Worm (Caenorhabditis elegans): Measurements from ENCODE around the gene W02F12.8.

Gene W02F12.8

DNA sequence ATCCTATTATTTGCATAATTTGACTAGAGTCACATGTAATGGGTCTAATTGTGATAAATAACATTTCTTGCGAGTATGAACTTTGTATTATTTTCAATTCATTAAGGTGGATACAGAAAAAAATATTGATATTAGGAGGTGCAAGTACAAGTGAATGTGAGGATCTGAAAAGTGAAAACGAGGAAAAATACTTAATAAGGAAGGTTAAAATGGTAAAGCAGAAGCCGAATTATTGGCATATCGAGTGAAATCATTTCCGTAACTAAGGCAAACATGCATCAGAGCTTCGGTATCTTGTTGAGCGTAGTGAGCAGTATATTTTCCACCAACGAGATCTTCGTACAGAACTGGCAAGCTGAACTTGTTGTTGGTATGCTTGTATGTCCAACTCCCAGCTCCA lies 9.9 kb upstream of the W02F12.8 start:
- no peak for TF ChIP-seq ceh-91 (GFP tag; IDR thresholded peaks at IDR 0.05)
- TF ChIP-seq rec-8 (tag; optimal IDR thresholded peaks at IDR 0.05) = no peak
- no peak for TF ChIP-seq nhr-80 (tag; optimal IDR thresholded peaks at IDR 0.05)
- no peak for TF ChIP-seq bed-2 (GFP tag; IDR thresholded peaks at IDR 0.05)
- no peak for TF ChIP-seq attf-5 (GFP tag; optimal IDR thresholded peaks at IDR 0.05)
- TF ChIP-seq akir-1 (GFP tag; optimal IDR thresholded peaks at IDR 0.05) = no peak
- no peak for TF ChIP-seq attf-6 (GFP tag; IDR thresholded peaks at IDR 0.05)
- TF ChIP-seq mxl-1 (tag; optimal IDR thresholded peaks at IDR 0.05) = no peak
- peak; percentile 28; the same call in 1 of the 2 replicates for TF ChIP-seq lin-26 (GFP tag; IDR thresholded peaks at IDR 0.05)
- TF ChIP-seq lag-1 (GFP tag; IDR thresholded peaks at IDR 0.05) = no peak
- TF ChIP-seq madf-6 (GFP tag; IDR thresholded peaks at IDR 0.05) = peak; percentile 55; the same call in 1 of the 2 replicates
- TF ChIP-seq Y53F4B.3 (GFP tag; IDR thresholded peaks at IDR 0.05) = no peak
- no peak for TF ChIP-seq hsf-1 (GFP tag; IDR thresholded peaks at IDR 0.05)
- TF ChIP-seq ama-1 (optimal IDR thresholded peaks at IDR 0.05) = no peak
- TF ChIP-seq ama-1 (GFP tag; optimal IDR thresholded peaks at IDR 0.05) = no peak
- TF ChIP-seq dpl-1 (GFP tag; optimal IDR thresholded peaks at IDR 0.05) = no peak
- TF ChIP-seq hmg-20 (GFP tag; IDR thresholded peaks at IDR 0.05) = no peak
- TF ChIP-seq T26A5.8 (tag; optimal IDR thresholded peaks at IDR 0.05) = no peak
- no peak for TF ChIP-seq madf-10 (tag; optimal IDR thresholded peaks at IDR 0.05)
- peak; percentile 25 for TF ChIP-seq xnd-1 (tag; optimal IDR thresholded peaks at IDR 0.05)
- TF ChIP-seq F39B2.1 (GFP tag; IDR thresholded peaks at IDR 0.05) = no peak
- no peak for TF ChIP-seq lin-40 (tag; optimal IDR thresholded peaks at IDR 0.05)
- TF ChIP-seq lir-1 (GFP tag; conservative IDR thresholded peaks at IDR 0.05) = no peak
- no peak for TF ChIP-seq F37B4.10 (GFP tag; IDR thresholded peaks at IDR 0.05)
- no peak for TF ChIP-seq bed-1 (GFP tag; IDR thresholded peaks at IDR 0.05)
- TF ChIP-seq egrh-3 (GFP tag; IDR thresholded peaks at IDR 0.05) = no peak
- TF ChIP-seq ztf-28 (GFP tag; IDR thresholded peaks at IDR 0.05) = no peak
- TF ChIP-seq T07F8.4 (tag; optimal IDR thresholded peaks at IDR 0.05) = no peak
- 0 out of 2 replicates have a peak, but pooled peaks have one; percentile 7 for TF ChIP-seq Y95B8A.8 (GFP tag; IDR thresholded peaks at IDR 0.05)
- TF ChIP-seq B0035.1 (tag; optimal IDR thresholded peaks at IDR 0.05) = no peak
- TF ChIP-seq egl-18 (GFP tag; IDR thresholded peaks at IDR 0.05) = no peak
- no peak for TF ChIP-seq K12H6.12 (tag; optimal IDR thresholded peaks at IDR 0.05)
- TF ChIP-seq D2030.7 (GFP tag; IDR thresholded peaks at IDR 0.05) = no peak
- peak; percentile 58; the same call in 1 of the 2 replicates for TF ChIP-seq B0336.3 (GFP tag; IDR thresholded peaks at IDR 0.05)
- TF ChIP-seq lin-54 (GFP tag; optimal IDR thresholded peaks at IDR 0.05) = no peak
- TF ChIP-seq nhr-179 (tag; optimal IDR thresholded peaks at IDR 0.05) = no peak
- no peak for TF ChIP-seq snpc-1.3 (tag; optimal IDR thresholded peaks at IDR 0.05; ENCODE audit: insufficient read depth)
- no peak for TF ChIP-seq hlh-26 (GFP tag; conservative IDR thresholded peaks at IDR 0.05)
- TF ChIP-seq unc-130 (GFP tag; optimal IDR thresholded peaks at IDR 0.05) = no peak
- TF ChIP-seq B0261.1 (tag; optimal IDR thresholded peaks at IDR 0.05) = no peak
- TF ChIP-seq ztf-26 (tag; optimal IDR thresholded peaks at IDR 0.05) = no peak
- TF ChIP-seq Y53G8AR.9 (GFP tag; conservative IDR thresholded peaks at IDR 0.05) = no peak
- no peak for TF ChIP-seq ceh-58 (GFP tag; IDR thresholded peaks at IDR 0.05)

All from whole organism, young adult.